Fruit fly (Drosophila melanogaster): ENCODE data around the gene Polr2A.

Polr2A gene

DNA sequence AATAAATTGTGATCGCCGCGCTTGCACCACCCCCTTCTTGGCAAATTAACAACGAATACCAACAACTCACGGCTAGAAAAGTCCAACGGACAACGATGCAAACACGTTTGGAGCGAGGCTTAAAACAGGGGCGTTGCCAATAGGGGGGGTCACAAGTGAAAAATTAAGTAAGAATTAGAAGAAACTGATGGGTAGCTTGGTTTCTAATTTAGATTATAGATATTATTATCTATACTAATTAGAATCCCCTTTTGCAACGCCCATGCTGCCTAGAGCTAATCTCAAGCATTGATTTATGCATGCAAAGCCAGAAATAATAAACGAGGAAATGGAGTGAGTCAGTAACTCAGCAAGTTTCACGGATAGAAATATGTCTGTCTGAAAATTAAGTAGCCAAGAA lies 51.7 kb downstream of the Polr2A start (continued):
- TF ChIP-seq Fer3 (tag; optimal IDR thresholded peaks at IDR 0.05) (peak; percentile 79), CG2202 (tag; optimal IDR thresholded peaks at IDR 0.05) (no peak), CoRest (tag; optimal IDR thresholded peaks at IDR 0.05) (peak; percentile 77), CG12155 (GFP tag; optimal IDR thresholded peaks at IDR 0.05) (peak; percentile 69), cas (GFP tag; IDR thresholded peaks at IDR 0.05) (peak; percentile 67), CG4424 (GFP tag; optimal IDR thresholded peaks at IDR 0.05) (peak; percentile 64)

dm6 chrX:11517295-11517694 lies 52.8 kb downstream of the Polr2A start:
- TF ChIP-seq CG10543 (GFP tag; optimal IDR thresholded peaks at IDR 0.05): no peak
- TF ChIP-seq eve (GFP tag; optimal IDR thresholded peaks at IDR 0.05): peak in 1 of 2 experiments; percentile 40
- peak; percentile 93 for TF ChIP-seq CG12769 (tag; optimal IDR thresholded peaks at IDR 0.05)
- TF ChIP-seq chinmo (GFP tag; IDR thresholded peaks at IDR 0.05; ENCODE audit: partially characterized antibody): peak; percentile 65; the same call in 1 of the 4 replicates
- peak; percentile 80 for TF ChIP-seq abd-A (tag; optimal IDR thresholded peaks at IDR 0.05)
- TF ChIP-seq vvl (GFP tag; IDR thresholded peaks at IDR 0.05): peak; percentile 54; the same call in 1 of the 2 replicates
- TF ChIP-seq Deaf1 (tag; optimal IDR thresholded peaks at IDR 0.05): peak; percentile 54
- no peak for TF ChIP-seq klu (GFP tag; IDR thresholded peaks at IDR 0.05)
- TF ChIP-seq CG11398 (GFP tag; optimal IDR thresholded peaks at IDR 0.05): no peak
- no peak for TF ChIP-seq cwo (GFP tag; optimal IDR thresholded peaks at IDR 0.05)
- peak; percentile 90 for TF ChIP-seq CG13894 (tag; optimal IDR thresholded peaks at IDR 0.05)

DNA sequence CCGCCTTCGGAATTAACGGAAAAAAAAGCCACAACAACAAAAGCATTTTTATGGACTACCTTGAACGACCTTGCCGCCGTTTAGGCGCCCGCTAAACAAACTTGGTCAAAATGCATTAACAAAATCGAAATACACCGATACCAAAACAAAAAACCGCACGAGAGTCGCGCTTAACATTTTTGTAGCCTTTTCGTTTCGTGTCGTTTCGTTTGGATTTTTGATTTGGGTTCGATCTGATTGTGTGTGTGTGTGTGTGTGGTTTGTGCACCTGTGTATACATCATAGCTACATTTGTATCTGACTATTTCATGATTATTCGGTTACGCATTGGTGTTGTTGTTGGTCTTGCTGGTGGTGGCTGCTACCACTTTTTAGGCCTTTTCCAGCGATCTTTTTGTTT lies 54.6 kb downstream of the Polr2A start:
- TF ChIP-seq CG4282 (GFP tag; optimal IDR thresholded peaks at IDR 0.05) (no peak), CG33557 (GFP tag; optimal IDR thresholded peaks at IDR 0.05) (no peak), h (optimal IDR thresholded peaks at IDR 0.05) (no peak), MESR4 (GFP tag; optimal IDR thresholded peaks at IDR 0.05) (no peak), CG17186 (GFP tag; optimal IDR thresholded peaks at IDR 0.05) (no peak), CG1529 (GFP tag; optimal IDR thresholded peaks at IDR 0.05) (no peak), CG9932 (GFP tag; IDR thresholded peaks at IDR 0.05) (no peak), luna (GFP tag; optimal IDR thresholded peaks at IDR 0.05) (no peak), CG3407 (GFP tag; optimal IDR thresholded peaks at IDR 0.05) (no peak), ab (GFP tag; optimal IDR thresholded peaks at IDR 0.05) (no peak), CG4707 (GFP tag; optimal IDR thresholded peaks at IDR 0.05) (no peak), Ssrp (tag; optimal IDR thresholded peaks at IDR 0.05) (no peak), Mad (GFP tag; optimal IDR thresholded peaks at IDR 0.05) (no peak), oc (tag; optimal IDR thresholded peaks at IDR 0.05) (peak; percentile 1), salm (tag; optimal IDR thresholded peaks at IDR 0.05) (no peak), sima (GFP tag; optimal IDR thresholded peaks at IDR 0.05) (no peak), CG18764 (GFP tag; optimal IDR thresholded peaks at IDR 0.05) (no peak), ara (GFP tag; IDR thresholded peaks at IDR 0.05) (no peak), ap (GFP tag; IDR thresholded peaks at IDR 0.05) (no peak), Hr78 (GFP tag; optimal IDR thresholded peaks at IDR 0.05) (peak in 1 of 2 experiments; percentile 53), NC2β (GFP tag; optimal IDR thresholded peaks at IDR 0.05) (no peak), Eip74EF (GFP tag; optimal IDR thresholded peaks at IDR 0.05) (no peak), gsb-n (tag; optimal IDR thresholded peaks at IDR 0.05) (no peak), Hr3 (GFP tag; optimal IDR thresholded peaks at IDR 0.05) (no peak), Pdp1 (GFP tag; optimal IDR thresholded peaks at IDR 0.05) (peak in 1 of 2 experiments; percentile 2), Sry-δ (GFP tag; optimal IDR thresholded peaks at IDR 0.05) (no peak), CG10321 (GFP tag; IDR thresholded peaks at IDR 0.05) (no peak), sd (tag; optimal IDR thresholded peaks at IDR 0.05) (peak; percentile 52), CG4424 (GFP tag; optimal IDR thresholded peaks at IDR 0.05) (no peak), CG8359 (GFP tag; optimal IDR thresholded peaks at IDR 0.05; ENCODE audit: borderline replicate concordance) (no peak), ac (GFP tag; optimal IDR thresholded peaks at IDR 0.05) (no peak), CG12744 (GFP tag; optimal IDR thresholded peaks at IDR 0.05) (no peak)

Measured in whole organism, embryonic.